Worm (Caenorhabditis elegans): Measurements from ENCODE around the gene F52C6.3.

Gene F52C6.3

DNA sequence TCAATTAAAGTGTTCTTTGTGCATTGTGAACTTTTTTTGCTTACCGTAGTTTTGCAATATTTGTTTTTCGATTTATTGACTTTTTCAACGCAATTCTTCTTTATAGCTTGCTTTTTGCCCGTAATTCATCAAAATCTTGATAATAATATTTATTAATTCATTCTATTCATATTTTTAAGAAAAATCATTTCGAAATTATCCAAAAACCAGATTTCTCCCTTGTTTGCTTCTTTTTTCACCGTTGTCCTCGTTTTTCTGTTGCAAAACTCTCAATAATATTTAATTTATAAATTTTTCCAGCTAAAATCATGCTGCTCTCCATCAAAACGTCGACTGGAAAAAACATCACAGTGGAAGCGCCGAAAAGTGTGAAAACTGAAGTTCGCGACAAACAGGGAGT lies at the start of gene F52C6.3:
TSS of gene F52C6.3 (plus strand) at position 301 of the 400 bp plus-strand sequence.
- TF ChIP-seq drap-1 (GFP tag; optimal IDR thresholded peaks at IDR 0.05) = no peak

DNA sequence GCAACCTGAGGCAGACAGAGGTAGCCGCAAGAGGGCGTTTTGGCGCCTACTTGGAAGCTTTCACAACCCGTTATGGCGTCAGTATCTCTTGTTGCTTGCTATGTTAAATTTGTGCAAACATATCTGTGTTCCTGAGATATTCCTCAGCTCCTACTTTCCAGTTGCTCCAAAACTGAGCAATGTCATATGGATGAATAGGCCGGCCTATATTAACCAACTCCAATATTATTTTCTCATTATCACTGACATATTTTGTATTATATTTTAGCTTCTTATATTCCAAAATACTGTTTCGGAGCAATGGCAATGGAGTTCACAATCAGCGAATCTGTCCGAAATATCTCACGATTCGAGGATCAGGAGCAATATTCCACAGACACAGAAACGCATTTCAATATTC lies 48.9 kb upstream of the F52C6.3 start, which contains the start of gene math-13:
TSS of gene math-13 (plus strand) at position 301 of the 400 bp plus-strand sequence.
- TF ChIP-seq drap-1 (GFP tag; optimal IDR thresholded peaks at IDR 0.05) (no peak), lin-13 (tag; optimal IDR thresholded peaks at IDR 0.05) (no peak), mab-5 (tag; optimal IDR thresholded peaks at IDR 0.05) (no peak), unc-62 (GFP tag; optimal IDR thresholded peaks at IDR 0.05) (no peak)

DNA sequence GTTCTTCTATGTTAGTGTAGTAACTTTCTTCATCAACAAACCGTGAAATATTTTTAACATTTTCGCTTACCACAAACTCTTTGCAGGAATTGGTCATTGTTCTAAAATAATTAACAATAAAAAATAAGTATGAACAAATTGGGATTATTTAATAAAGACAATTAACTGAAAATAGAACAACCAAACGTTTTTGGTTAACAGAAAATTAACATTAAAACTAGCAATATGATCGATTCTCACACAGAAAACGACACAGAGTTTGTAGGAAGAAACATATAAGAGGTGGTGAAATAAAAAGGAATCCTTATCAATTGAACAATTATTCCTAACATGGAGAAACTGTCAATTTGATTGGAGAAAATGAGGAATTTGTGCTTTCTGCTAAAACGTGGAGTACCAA lies 45.9 kb upstream of the F52C6.3 start, which contains the start of gene math-16:
TSS of gene math-16 (minus strand) at position 101 of the 400 bp plus-strand sequence.
- TF ChIP-seq unc-39 (tag; optimal IDR thresholded peaks at IDR 0.05) (no peak), lsy-2 (tag; optimal IDR thresholded peaks at IDR 0.05) (no peak), mls-2 (tag; optimal IDR thresholded peaks at IDR 0.05) (no peak), nhr-28 (tag; optimal IDR thresholded peaks at IDR 0.05) (no peak)

DNA sequence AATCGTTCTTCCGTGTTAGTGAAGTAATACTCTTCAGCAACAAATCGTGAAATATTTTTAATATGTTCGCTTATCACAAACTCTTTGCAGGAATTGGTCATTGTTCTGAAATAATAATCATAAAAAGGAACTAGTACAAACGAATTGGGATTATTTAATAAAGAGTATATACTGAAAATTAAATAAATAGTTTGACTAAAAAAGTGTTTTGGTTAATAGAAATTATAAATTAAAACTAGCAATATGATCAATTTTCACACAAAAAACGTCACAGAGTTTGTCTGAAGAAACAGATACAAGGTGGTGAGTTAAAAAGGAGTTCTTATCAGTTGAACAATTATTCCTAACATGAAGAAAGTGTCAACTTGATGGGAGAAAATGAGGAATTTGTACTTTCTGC lies 41.9 kb upstream of the F52C6.3 start, which contains the start of gene math-5:
TSS of gene math-5 (minus strand) at position 101 of the 400 bp plus-strand sequence.
- no peak for TF ChIP-seq ces-1 (GFP tag; optimal IDR thresholded peaks at IDR 0.05)
- no peak for TF ChIP-seq mls-2 (tag; optimal IDR thresholded peaks at IDR 0.05)
- no peak for TF ChIP-seq hlh-1 (tag; optimal IDR thresholded peaks at IDR 0.05)
- no peak for TF ChIP-seq blmp-1 (tag; optimal IDR thresholded peaks at IDR 0.05)
- no peak for TF ChIP-seq nhr-12 (tag; optimal IDR thresholded peaks at IDR 0.05)
- no peak for TF ChIP-seq tbx-8 (GFP tag; optimal IDR thresholded peaks at IDR 0.05)
- no peak for TF ChIP-seq unc-120 (tag; optimal IDR thresholded peaks at IDR 0.05; ENCODE audit: poor library complexity, severe bottlenecking)
- TF ChIP-seq mab-5 (tag; optimal IDR thresholded peaks at IDR 0.05) = no peak

DNA sequence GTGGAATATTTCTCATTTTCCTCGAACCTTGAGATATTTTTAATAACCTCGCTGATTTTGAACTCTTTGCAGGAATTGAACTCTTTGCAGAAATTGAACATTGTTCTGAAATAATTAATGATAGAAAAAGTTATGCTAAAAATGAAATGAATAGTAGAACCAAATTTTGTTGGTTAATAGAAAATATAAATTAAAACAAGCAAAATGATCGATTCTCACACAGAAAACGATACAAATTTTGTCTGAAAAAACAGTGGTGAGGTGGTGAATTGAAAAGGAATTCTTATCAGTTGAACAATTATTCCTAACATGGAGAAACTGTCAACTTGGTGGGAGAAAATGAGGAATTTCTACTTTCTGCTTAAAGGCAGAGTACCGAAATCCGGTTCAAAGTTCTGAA lies 39.9 kb upstream of the F52C6.3 start, which contains the start of gene math-6:
TSS of gene math-6 (minus strand) at position 101 of the 400 bp plus-strand sequence.
- TF ChIP-seq sem-2 (GFP tag; optimal IDR thresholded peaks at IDR 0.05) = no peak
- TF ChIP-seq flh-1 (GFP tag; optimal IDR thresholded peaks at IDR 0.05) = no peak
- TF ChIP-seq M03D4.4 (tag; optimal IDR thresholded peaks at IDR 0.05) = no peak
- no peak for TF ChIP-seq bed-3 (GFP tag; optimal IDR thresholded peaks at IDR 0.05)
- TF ChIP-seq ceh-39 (tag; optimal IDR thresholded peaks at IDR 0.05) = no peak
- no peak for TF ChIP-seq nhr-237 (tag; optimal IDR thresholded peaks at IDR 0.05)
- no peak for TF ChIP-seq lin-32 (GFP tag; optimal IDR thresholded peaks at IDR 0.05)
- TF ChIP-seq ham-2 (GFP tag; optimal IDR thresholded peaks at IDR 0.05) = no peak
- no peak for TF ChIP-seq unc-62 (GFP tag; optimal IDR thresholded peaks at IDR 0.05)
- no peak for TF ChIP-seq mls-2 (tag; optimal IDR thresholded peaks at IDR 0.05)

DNA sequence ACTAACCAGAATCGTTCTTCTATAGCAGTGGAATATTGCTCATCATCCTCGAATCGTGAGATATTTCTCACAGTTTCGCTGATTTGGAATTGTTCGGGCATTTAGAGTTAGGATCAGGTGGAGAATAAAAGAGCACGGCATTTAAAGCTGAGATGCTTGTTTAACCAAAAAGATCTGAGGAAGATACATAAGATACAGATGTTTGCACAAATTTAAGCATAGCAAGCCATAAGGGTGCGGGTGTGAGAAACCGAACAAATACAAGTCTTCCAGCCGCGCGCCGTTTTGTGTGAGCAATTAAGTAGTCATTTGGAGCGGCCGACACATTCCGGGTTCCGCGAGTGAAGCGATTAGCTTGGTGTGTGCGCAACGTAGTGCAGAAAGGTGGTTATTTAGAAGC lies 38.2 kb upstream of the F52C6.3 start, which contains the start of gene math-7:
TSS of gene math-7 (minus strand) at position 101 of the 400 bp plus-strand sequence.
- TF ChIP-seq pha-4 (tag; optimal IDR thresholded peaks at IDR 0.05) = no peak
- TF ChIP-seq mab-5 (tag; optimal IDR thresholded peaks at IDR 0.05) = no peak
- no peak for TF ChIP-seq hlh-1 (tag; optimal IDR thresholded peaks at IDR 0.05)
- TF ChIP-seq snpc-4 (tag; optimal IDR thresholded peaks at IDR 0.05) = no peak
- TF ChIP-seq ces-1 (GFP tag; optimal IDR thresholded peaks at IDR 0.05) = no peak
- no peak for TF ChIP-seq elt-3 (tag; optimal IDR thresholded peaks at IDR 0.05)
- no peak for TF ChIP-seq unc-62 (GFP tag; optimal IDR thresholded peaks at IDR 0.05)
- TF ChIP-seq M03D4.4 (tag; optimal IDR thresholded peaks at IDR 0.05) = no peak

DNA sequence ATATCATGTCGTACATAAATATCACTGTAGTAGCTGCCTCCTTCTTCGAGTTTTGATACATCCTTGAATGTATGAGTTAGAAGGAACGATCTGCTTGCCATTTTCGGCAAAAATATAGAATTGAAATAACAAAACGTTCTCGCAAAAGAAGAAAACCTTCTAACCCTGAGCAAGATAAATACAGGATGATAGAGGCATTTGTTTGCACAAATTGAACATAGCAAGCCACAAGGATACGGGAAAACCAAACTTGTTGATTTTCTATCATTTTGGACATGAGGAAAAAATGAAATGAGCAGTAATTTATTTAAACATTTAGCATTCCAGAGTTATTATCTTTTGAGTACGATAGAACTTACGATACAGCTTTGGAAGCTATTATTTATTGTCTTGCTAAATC lies 35.5 kb upstream of the F52C6.3 start, which contains the start of gene math-8:
TSS of gene math-8 (minus strand) at position 101 of the 400 bp plus-strand sequence.
- no peak for TF ChIP-seq nhr-28 (tag; optimal IDR thresholded peaks at IDR 0.05)

DNA sequence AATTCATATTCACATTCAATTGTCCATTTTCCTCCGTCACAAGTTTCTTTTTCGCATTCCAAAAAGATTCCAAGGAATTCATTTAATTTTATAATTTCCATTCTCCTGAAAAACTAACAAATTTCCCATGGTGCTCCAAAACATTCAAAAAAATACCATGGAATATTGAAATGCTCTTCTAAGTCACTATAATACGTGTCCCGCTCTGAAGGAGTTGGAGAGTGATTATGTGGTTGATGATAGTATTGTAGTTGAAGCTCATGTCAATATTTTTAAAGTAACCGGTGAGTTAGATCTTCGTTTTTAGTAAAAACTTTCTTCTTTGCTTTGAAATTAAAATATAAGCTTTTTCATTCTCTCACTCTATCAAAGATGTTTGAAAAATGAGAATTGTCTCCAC lies 33.9 kb upstream of the F52C6.3 start, which contains the start of gene math-9:
TSS of gene math-9 (minus strand) at position 101 of the 400 bp plus-strand sequence.
- TF ChIP-seq elt-3 (tag; optimal IDR thresholded peaks at IDR 0.05) (no peak), nhr-2 (tag; optimal IDR thresholded peaks at IDR 0.05) (no peak), lin-32 (GFP tag; optimal IDR thresholded peaks at IDR 0.05) (no peak), pha-4 (tag; optimal IDR thresholded peaks at IDR 0.05) (no peak), bed-3 (GFP tag; optimal IDR thresholded peaks at IDR 0.05) (no peak), nhr-237 (tag; optimal IDR thresholded peaks at IDR 0.05) (no peak), nhr-28 (tag; optimal IDR thresholded peaks at IDR 0.05) (no peak)

All from whole organism, mixed stage, embryonic.